Worm (Caenorhabditis elegans): ENCODE measurements around the gene abcf-2.

ce11 chrIII:13411202-13411601, 50.8 kb downstream of the abcf-2 start:
- TF ChIP-seq elt-2 (tag; optimal IDR thresholded peaks at IDR 0.05) = no peak
- TF ChIP-seq pha-4 (tag; optimal IDR thresholded peaks at IDR 0.05) = no peak
- no peak for TF ChIP-seq ama-1 (optimal IDR thresholded peaks at IDR 0.05)
